Fruit fly (Drosophila melanogaster): Measurements from ENCODE around the gene Samuel.

The Samuel gene

dm6 chr2L:10988026-10988425 is 78.8 kb downstream of the Samuel start:
- no peak for TF ChIP-seq HLHmδ (GFP tag; optimal IDR thresholded peaks at IDR 0.05)
- TF ChIP-seq CrebB (tag; optimal IDR thresholded peaks at IDR 0.05) = no peak
- no peak for TF ChIP-seq CG11560 (tag; IDR thresholded peaks at IDR 0.05)
- no peak for TF ChIP-seq ftz-f1 (GFP tag; optimal IDR thresholded peaks at IDR 0.05)
- TF ChIP-seq tgo (GFP tag; IDR thresholded peaks at IDR 0.05) = no peak
- TF ChIP-seq gsb-n (tag; optimal IDR thresholded peaks at IDR 0.05) = no peak
- no peak for TF ChIP-seq Xbp1 (GFP tag; optimal IDR thresholded peaks at IDR 0.05)
- no peak for TF ChIP-seq Jarid2 (GFP tag; optimal IDR thresholded peaks at IDR 0.05)
- TF ChIP-seq Hmr (GFP tag; optimal IDR thresholded peaks at IDR 0.05) = no peak
- TF ChIP-seq sc (optimal IDR thresholded peaks at IDR 0.05) = no peak
- TF ChIP-seq sc (GFP tag; optimal IDR thresholded peaks at IDR 0.05) = no peak
- TF ChIP-seq Hand (GFP tag; optimal IDR thresholded peaks at IDR 0.05) = no peak
- TF ChIP-seq CG14441 (GFP tag; IDR thresholded peaks at IDR 0.05) = no peak
- TF ChIP-seq CG6683 (GFP tag; optimal IDR thresholded peaks at IDR 0.05) = no peak
- TF ChIP-seq CG15514 (GFP tag; optimal IDR thresholded peaks at IDR 0.05) = peak; percentile 83
- no peak for TF ChIP-seq kni (GFP tag; optimal IDR thresholded peaks at IDR 0.05)
- TF ChIP-seq sens (GFP tag) = peak; percentile 29
- no peak for TF ChIP-seq CG10366 (GFP tag; IDR thresholded peaks at IDR 0.05)
- TF ChIP-seq Lim3 (GFP tag; IDR thresholded peaks at IDR 0.05) = no peak
- no peak for TF ChIP-seq CG8388 (GFP tag; optimal IDR thresholded peaks at IDR 0.05)
- TF ChIP-seq NFAT (GFP tag; IDR thresholded peaks at IDR 0.05) = no peak
- no peak for TF ChIP-seq bowl (GFP tag; IDR thresholded peaks at IDR 0.05)
- no peak for TF ChIP-seq CG3065 (GFP tag; optimal IDR thresholded peaks at IDR 0.05)
- TF ChIP-seq CG12299 (tag; optimal IDR thresholded peaks at IDR 0.05) = no peak
- TF ChIP-seq Hr39 (optimal IDR thresholded peaks at IDR 0.05) = no peak
- no peak for TF ChIP-seq Six4 (GFP tag; optimal IDR thresholded peaks at IDR 0.05)
- peak; percentile 43 for TF ChIP-seq Ets65A (GFP tag)
- TF ChIP-seq luna (GFP tag; optimal IDR thresholded peaks at IDR 0.05) = no peak
- peak; percentile 65 for TF ChIP-seq E2f2 (GFP tag; IDR thresholded peaks at IDR 0.05)
- TF ChIP-seq CG12942 (GFP tag; optimal IDR thresholded peaks at IDR 0.05) = no peak
- TF ChIP-seq CG8478 (optimal IDR thresholded peaks at IDR 0.05) = no peak
- no peak for TF ChIP-seq CG15601 (tag; optimal IDR thresholded peaks at IDR 0.05)
- no peak for TF ChIP-seq CG18764 (GFP tag; optimal IDR thresholded peaks at IDR 0.05)
- no peak for TF ChIP-seq Sin3A (optimal IDR thresholded peaks at IDR 0.05)
- no peak for TF ChIP-seq unpg (GFP tag; optimal IDR thresholded peaks at IDR 0.05)
- TF ChIP-seq peb (GFP tag; IDR thresholded peaks at IDR 0.05) = no peak
- no peak for TF ChIP-seq ken (GFP tag; IDR thresholded peaks at IDR 0.05)
- TF ChIP-seq CG32767 (GFP tag; IDR thresholded peaks at IDR 0.05) = peak; percentile 78
- TF ChIP-seq Neu2 (GFP tag; optimal IDR thresholded peaks at IDR 0.05; ENCODE audit: borderline replicate concordance) = no peak
- TF ChIP-seq Max (GFP tag; optimal IDR thresholded peaks at IDR 0.05) = no peak
- no peak for TF ChIP-seq dan (GFP tag; IDR thresholded peaks at IDR 0.05)
- peak; percentile 31 for TF ChIP-seq Dp (GFP tag; optimal IDR thresholded peaks at IDR 0.05)
- TF ChIP-seq Aef1 (GFP tag; IDR thresholded peaks at IDR 0.05) = no peak
- no peak for TF ChIP-seq pros (GFP tag; optimal IDR thresholded peaks at IDR 0.05)
- TF ChIP-seq PHDP (tag; optimal IDR thresholded peaks at IDR 0.05) = no peak
- no peak for TF ChIP-seq Blimp-1 (GFP tag; optimal IDR thresholded peaks at IDR 0.05)
- no peak for TF ChIP-seq CG14014 (GFP tag; IDR thresholded peaks at IDR 0.05)
- no peak for TF ChIP-seq CG17186 (GFP tag; optimal IDR thresholded peaks at IDR 0.05)

Data from whole organism, embryonic.